Worm (Caenorhabditis elegans) whole organism, L1 larva: ENCODE results near the gene dhrr-1.
"Not testable (repeated sequence)": the region's sequence is repeated elsewhere in the genome, so short reads cannot be mapped to it uniquely, and the experiment has no call there.

Experiments
- C34B4.2 ChIP-seq: sonication (generic microtip); optimal IDR thresholded peaks from 2 replicates; lab custom pipeline; 2017; ENCODE audit warnings: mild to moderate bottlenecking, missing genetic modification characterization, missing compliant biosample characterization
- F16B12.6 ChIP-seq: fragments of 150-350 bp; optimal IDR thresholded peaks from 2 replicates; lab custom pipeline; 2014; ENCODE audit warnings: missing biosample characterization, missing genetic modification characterization
- Y116A8C.19 ChIP-seq: sonication (generic microtip); optimal IDR thresholded peaks from 2 replicates; lab custom pipeline; 2016; ENCODE audit warnings: missing compliant biosample characterization, missing genetic modification characterization, borderline replicate concordance
- alr-1 ChIP-seq: fragments of 200-800 bp; sonication (Bioruptor generic); optimal IDR thresholded peaks from 2 replicates; lab custom pipeline; 2018; ENCODE audit warnings: borderline replicate concordance, mild to moderate bottlenecking, missing genetic modification characterization, missing compliant biosample characterization
- ceh-82 ChIP-seq, 3 experiments: fragments of 150-350 bp in 1 of 3; sonication (generic microtip) in 2 of 3; optimal IDR thresholded peaks; 2 replicates each; lab custom pipeline; 2014 to 2017; ENCODE audit warnings: missing biosample characterization in 3 of 3, missing genetic modification characterization in 3 of 3
- ces-1 ChIP-seq: fragments of 150-350 bp; optimal IDR thresholded peaks from 2 replicates; lab custom pipeline; 2014; ENCODE audit warnings: missing biosample characterization, missing genetic modification reagents, missing genetic modification characterization
- dsc-1 ChIP-seq: sonication (generic microtip); optimal IDR thresholded peaks from 2 replicates; lab custom pipeline; 2016; ENCODE audit warnings: mild to moderate bottlenecking, missing genetic modification characterization, missing compliant biosample characterization
- efl-3 ChIP-seq: fragments of 200-800 bp; sonication (Bioruptor generic); optimal IDR thresholded peaks from 2 replicates; lab custom pipeline; 2018; ENCODE audit warnings: mild to moderate bottlenecking, missing genetic modification characterization, missing compliant biosample characterization
- egl-13 ChIP-seq: sonication (generic microtip); optimal IDR thresholded peaks from 2 replicates; lab custom pipeline; 2016; ENCODE audit warnings: missing genotype, missing genetic modification reagents, missing genetic modification characterization, missing compliant biosample characterization
- elt-2 ChIP-seq: sonication (generic microtip); optimal IDR thresholded peaks from 2 replicates; lab custom pipeline; 2016; ENCODE audit warnings: missing genetic modification characterization, mild to moderate bottlenecking, inconsistent platforms, missing compliant biosample characterization, missing genetic modification reagents
- fkh-10 ChIP-seq: sonication (generic microtip); optimal IDR thresholded peaks from 2 replicates; lab custom pipeline; 2017; ENCODE audit warnings: missing biosample characterization, missing genetic modification reagents, missing genetic modification characterization
- fkh-4 ChIP-seq: sonication (generic microtip); optimal IDR thresholded peaks from 2 replicates; lab custom pipeline; 2016; ENCODE audit warnings: missing compliant biosample characterization, missing genetic modification characterization, borderline replicate concordance
- fkh-8 ChIP-seq: sonication (generic microtip); optimal IDR thresholded peaks from 2 replicates; lab custom pipeline; 2016; ENCODE audit warnings: mild to moderate bottlenecking, missing genetic modification characterization, missing compliant biosample characterization
- jun-1 ChIP-seq: fragments of 150-350 bp; optimal IDR thresholded peaks from 2 replicates; lab custom pipeline; 2014; ENCODE audit warnings: missing biosample characterization, missing genetic modification reagents, missing genetic modification characterization
- lin-13 ChIP-seq: fragments of 150-350 bp; optimal IDR thresholded peaks from 2 replicates; lab custom pipeline; 2014; ENCODE audit warnings: missing biosample characterization, missing genetic modification reagents, missing genetic modification characterization
- lin-14 ChIP-seq: fragments of 200-800 bp; sonication (Bioruptor generic); optimal IDR thresholded peaks from 2 replicates; lab custom pipeline; 2018; ENCODE audit warnings: mild to moderate bottlenecking, missing genetic modification characterization, moderate library complexity, missing compliant biosample characterization
- lin-15B ChIP-seq: fragments of 150-350 bp; sonication (generic microtip); optimal IDR thresholded peaks from 3 replicates; lab custom pipeline; 2014; ENCODE audit warnings: missing biosample characterization, missing genetic modification characterization
- lsy-2 ChIP-seq, 2 experiments: fragments of 150-350 bp; optimal IDR thresholded peaks; 2 replicates each; lab custom pipeline; 2014; ENCODE audit warnings: missing biosample characterization in 2 of 2, missing genetic modification characterization in 2 of 2
- mab-9 ChIP-seq: fragments of 200-800 bp; sonication (Bioruptor generic); IDR thresholded peaks from 2 replicates; pipeline ENCODE4 v1.3.6; 2022; ENCODE audit warnings: missing genetic modification reagents, missing genetic modification characterization, missing compliant biosample characterization
- mdl-1 ChIP-seq, 2 experiments: fragments of 150-350 bp; optimal IDR thresholded peaks; 2 replicates each; lab custom pipeline; 2014 to 2017; ENCODE audit warnings: missing biosample characterization in 2 of 2, missing genetic modification characterization in 2 of 2, inconsistent platforms in 1 of 2
- mep-1 ChIP-seq: fragments of 150-350 bp; optimal IDR thresholded peaks from 2 replicates; lab custom pipeline; 2014; ENCODE audit warnings: missing biosample characterization, missing genetic modification characterization
- nhr-12 ChIP-seq: sonication (generic microtip); optimal IDR thresholded peaks from 2 replicates; lab custom pipeline; 2017; ENCODE audit warnings: missing biosample characterization, missing genetic modification characterization
- nhr-47 ChIP-seq: sonication (generic microtip); optimal IDR thresholded peaks from 2 replicates; lab custom pipeline; 2016; ENCODE audit warnings: mild to moderate bottlenecking, missing genetic modification characterization, moderate library complexity, missing compliant biosample characterization
- nhr-90 ChIP-seq: sonication (generic microtip); optimal IDR thresholded peaks from 2 replicates; lab custom pipeline; 2016; ENCODE audit warnings: mild to moderate bottlenecking, missing genetic modification characterization, missing compliant biosample characterization; ENCODE audit not compliant: poor library complexity
- pag-3 ChIP-seq: sonication (generic microtip); optimal IDR thresholded peaks from 2 replicates; lab custom pipeline; 2017; ENCODE audit warnings: missing genetic modification characterization, mild to moderate bottlenecking, missing compliant biosample characterization, antibody characterized with exemption, borderline replicate concordance; ENCODE audit not compliant: insufficient read depth
- pax-3 ChIP-seq: fragments of 200-800 bp; sonication (Bioruptor generic); optimal IDR thresholded peaks from 2 replicates; lab custom pipeline; 2018; ENCODE audit warnings: mild to moderate bottlenecking, missing genetic modification characterization, moderate library complexity, missing compliant biosample characterization
- skn-1 ChIP-seq: fragments of 150-350 bp; optimal IDR thresholded peaks from 2 replicates; lab custom pipeline; 2014; ENCODE audit warnings: missing biosample characterization, missing genetic modification characterization
- sox-4 ChIP-seq: sonication (generic microtip); optimal IDR thresholded peaks from 2 replicates; lab custom pipeline; 2016; ENCODE audit warnings: missing genetic modification characterization, missing compliant biosample characterization
- sptf-1 ChIP-seq: fragments of 150-350 bp; optimal IDR thresholded peaks from 2 replicates; lab custom pipeline; 2014; ENCODE audit warnings: missing biosample characterization, missing genetic modification characterization
- swsn-7 ChIP-seq: sonication (generic microtip); optimal IDR thresholded peaks from 2 replicates; lab custom pipeline; 2016; ENCODE audit warnings: missing genetic modification characterization, missing compliant biosample characterization
- vab-15 ChIP-seq: sonication (generic microtip); optimal IDR thresholded peaks from 2 replicates; lab custom pipeline; 2017; ENCODE audit warnings: missing genotype, mild to moderate bottlenecking, missing genetic modification characterization, missing compliant biosample characterization
- zag-1 ChIP-seq: fragments of 150-350 bp; optimal IDR thresholded peaks from 2 replicates; lab custom pipeline; 2014; ENCODE audit warnings: missing biosample characterization, missing genetic modification characterization
- ztf-11 ChIP-seq, 2 experiments: sonication (generic microtip); optimal IDR thresholded peaks; 2 replicates each; lab custom pipeline; 2016 to 2017; ENCODE audit warnings: missing genetic modification characterization in 2 of 2, missing biosample characterization in 1 of 2, missing compliant biosample characterization in 1 of 2

Gene dhrr-1

ce11 chrIII:8988061-8988460, 43.6 kb downstream of the dhrr-1 start:
- TF ChIP-seq pax-3 (tag; lab: Kevin White, UChicago), result peak; percentile 70
- no peak for TF ChIP-seq vab-15 (tag; lab: Kevin White, UChicago)
- peak; percentile 52 for TF ChIP-seq sox-4 (tag; lab: Kevin White, UChicago)
- peak; percentile 95 for TF ChIP-seq dsc-1 (tag; lab: Kevin White, UChicago)
- TF ChIP-seq lin-13 (GFP tag; lab: Kevin White, UChicago), result no peak
- TF ChIP-seq jun-1 (tag; lab: Kevin White, UChicago), result no peak
- TF ChIP-seq nhr-47 (tag; lab: Kevin White, UChicago), result peak; percentile 34
- TF ChIP-seq fkh-8 (tag; lab: Kevin White, UChicago), result no peak
- TF ChIP-seq, all 84 proteins: peak for 4

ce11 chrIII:8988544-8988943, 44.1 kb downstream of the dhrr-1 start:
- TF ChIP-seq ceh-82 (tag; optimal IDR thresholded peaks at IDR 0.05; lab: Kevin White, UChicago), result peak in 1 of 3 experiments; percentile 14
- peak; percentile 39 for TF ChIP-seq fkh-8 (tag; lab: Kevin White, UChicago)
- TF ChIP-seq egl-13 (tag; lab: Kevin White, UChicago), result no peak
- TF ChIP-seq skn-1 (tag; lab: Kevin White, UChicago), result peak; percentile 2
- no peak for TF ChIP-seq sox-4 (tag; lab: Kevin White, UChicago)
- TF ChIP-seq F16B12.6 (tag; lab: Kevin White, UChicago), result no peak
- peak in 1 of 2 experiments; percentile 9 for TF ChIP-seq lsy-2 (tag; optimal IDR thresholded peaks at IDR 0.05; lab: Kevin White, UChicago)
- no peak for TF ChIP-seq swsn-7 (tag; lab: Kevin White, UChicago)
- TF ChIP-seq lin-14 (GFP tag; lab: Kevin White, UChicago), result peak; percentile 64
- no peak for TF ChIP-seq nhr-12

ce11 chrIII:8989752-8990151, 45.3 kb downstream of the dhrr-1 start, which contains the start of gene R08D7.7:
Gene R08D7.7, plus strand, starts transcription at chrIII:8990052.
- TF ChIP-seq alr-1; C34B4.2; ztf-11 (tag; optimal IDR thresholded peaks at IDR 0.05; lab: Kevin White, UChicago): not testable (repeated sequence)

- TF ChIP-seq Y116A8C.19, result no peak
- TF ChIP-seq swsn-7 (tag; lab: Kevin White, UChicago), result no peak
- no peak for TF ChIP-seq mdl-1 (tag; optimal IDR thresholded peaks at IDR 0.05; lab: Kevin White, UChicago)
- no peak for TF ChIP-seq dsc-1 (tag; lab: Kevin White, UChicago)
- no peak for TF ChIP-seq mab-9 (GFP tag; lab: Robert Waterston, UW)
- no peak for TF ChIP-seq sptf-1
- no peak for TF ChIP-seq C34B4.2
- TF ChIP-seq nhr-90 (tag; lab: Kevin White, UChicago), result no peak
- no peak for TF ChIP-seq lin-15B (tag; lab: Kevin White, UChicago)
- TF ChIP-seq zag-1 (tag; lab: Kevin White, UChicago), result no peak
- TF ChIP-seq efl-3 (GFP tag; lab: Kevin White, UChicago), result no peak
- no peak for TF ChIP-seq ces-1 (GFP tag; lab: Kevin White, UChicago)
- TF ChIP-seq mep-1 (tag; lab: Kevin White, UChicago), result no peak
- no peak for TF ChIP-seq fkh-10 (GFP tag; lab: Kevin White, UChicago)
- no peak for TF ChIP-seq pag-3 (tag; lab: Kevin White, UChicago)
These were observed 52.2 kb downstream of the dhrr-1 start, which contains the start of gene skat-1 for ce11 chrIII:8996686-8997085. Gene skat-1, minus strand, starts transcription at chrIII:8996786.

ce11 chrIII:8997821-8998220, 53.4 kb downstream of the dhrr-1 start:
- TF ChIP-seq fkh-4 (no peak), elt-2 (peak; percentile 54)
- TF ChIP-seq, all 84 proteins: peak for 1
